Worm (Caenorhabditis elegans): ENCODE measurements around the gene T28D6.7.

DNA sequence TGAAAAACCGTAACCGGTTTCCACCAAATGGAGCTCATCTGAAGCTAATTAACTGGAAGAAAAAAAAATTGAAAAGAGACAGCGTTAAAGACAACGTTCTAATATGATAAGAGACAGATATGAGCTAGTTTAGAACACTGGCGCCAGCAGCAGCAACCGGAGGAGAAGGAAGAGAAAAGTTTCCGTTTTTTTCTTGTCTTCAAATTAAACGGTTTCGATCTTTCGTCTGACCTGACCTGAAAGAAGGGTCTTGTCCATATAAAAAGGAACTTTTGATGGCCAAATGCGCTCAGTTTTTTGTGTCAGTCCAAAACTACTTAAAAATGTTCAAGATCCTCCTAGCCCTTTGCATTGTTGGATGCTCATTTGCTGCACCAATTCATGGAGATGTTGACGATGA lies 20.2 kb upstream of the T28D6.7 start, which contains the start of gene T28D6.3:
- TF ChIP-seq dao-5 (tag; optimal IDR thresholded peaks at IDR 0.05) (no peak), him-1 (tag; optimal IDR thresholded peaks at IDR 0.05) (no peak), W03F9.2 (tag; optimal IDR thresholded peaks at IDR 0.05) (no peak)
